Worm (Caenorhabditis elegans): ENCODE measurements around the gene srh-3.

ce11 chrV:1682279-1682678 lies at the start of gene srh-3:
- TF ChIP-seq unc-62 (GFP tag; optimal IDR thresholded peaks at IDR 0.05) (no peak), ceh-83 (GFP tag; optimal IDR thresholded peaks at IDR 0.05) (no peak), lin-13 (tag; optimal IDR thresholded peaks at IDR 0.05) (no peak), lin-32 (GFP tag; optimal IDR thresholded peaks at IDR 0.05) (no peak), sptf-1 (tag; optimal IDR thresholded peaks at IDR 0.05) (no peak), nhr-2 (tag; optimal IDR thresholded peaks at IDR 0.05) (no peak)
